Fruit fly (Drosophila melanogaster) whole organism, prepupa: ENCODE measurements around the gene CG7065.

Experiments
- CG10631 ChIP-seq: fragments of 200-800 bp; sonication (Bioruptor generic); optimal IDR thresholded peaks from 2 replicates; lab custom pipeline; 2016; ENCODE audit warnings: missing biosample characterization, missing genetic modification characterization
- CG16779 ChIP-seq: fragments of 200-800 bp; sonication (Bioruptor generic); optimal IDR thresholded peaks from 3 replicates; lab custom pipeline; 2017; ENCODE audit warnings: missing biosample characterization, mild to moderate bottlenecking, missing genetic modification characterization
- CG3919 ChIP-seq: fragments of 200-800 bp; sonication (Bioruptor generic); optimal IDR thresholded peaks from 3 replicates; lab custom pipeline; 2016; ENCODE audit warnings: missing biosample characterization, missing genetic modification characterization
- CG6808 ChIP-seq: fragments of 200-800 bp; sonication (Bioruptor generic); optimal IDR thresholded peaks from 3 replicates; lab custom pipeline; 2017; ENCODE audit warnings: missing biosample characterization, missing genetic modification characterization, mild to moderate bottlenecking, moderate library complexity, missing genetic modification reagents
- Eip75B ChIP-seq: fragments of 200-800 bp; sonication (Bioruptor generic); optimal IDR thresholded peaks from 3 replicates; lab custom pipeline; 2016; ENCODE audit warnings: missing biosample characterization, missing genetic modification characterization
- Gug ChIP-seq: fragments of 200-800 bp; sonication (Bioruptor generic); IDR thresholded peaks from 2 replicates; pipeline ENCODE4 v1.3.6; 2022; ENCODE audit warnings: missing biosample characterization, missing genetic modification characterization
- Hr4 ChIP-seq: fragments of 200-800 bp; sonication (Bioruptor generic); optimal IDR thresholded peaks from 3 replicates; lab custom pipeline; 2016; ENCODE audit warnings: missing biosample characterization, missing genetic modification characterization
- dac ChIP-seq: fragments of 200-800 bp; sonication (Bioruptor generic); optimal IDR thresholded peaks from 2 replicates; lab custom pipeline; 2017; ENCODE audit warnings: missing biosample characterization, mild to moderate bottlenecking, missing genetic modification characterization
- fd59A ChIP-seq: fragments of 200-800 bp; sonication (Bioruptor generic); optimal IDR thresholded peaks from 2 replicates; lab custom pipeline; 2017; ENCODE audit warnings: missing biosample characterization, mild to moderate bottlenecking, missing genetic modification characterization, missing genetic modification reagents
- pdm3 ChIP-seq: fragments of 200-800 bp; sonication (Bioruptor generic); optimal IDR thresholded peaks from 3 replicates; lab custom pipeline; 2016; ENCODE audit warnings: missing biosample characterization, missing genetic modification characterization
- vri ChIP-seq: fragments of 200-800 bp; sonication (Bioruptor generic); optimal IDR thresholded peaks from 3 replicates; lab custom pipeline; 2016; ENCODE audit warnings: missing biosample characterization, mild to moderate bottlenecking, missing genetic modification characterization

DNA sequence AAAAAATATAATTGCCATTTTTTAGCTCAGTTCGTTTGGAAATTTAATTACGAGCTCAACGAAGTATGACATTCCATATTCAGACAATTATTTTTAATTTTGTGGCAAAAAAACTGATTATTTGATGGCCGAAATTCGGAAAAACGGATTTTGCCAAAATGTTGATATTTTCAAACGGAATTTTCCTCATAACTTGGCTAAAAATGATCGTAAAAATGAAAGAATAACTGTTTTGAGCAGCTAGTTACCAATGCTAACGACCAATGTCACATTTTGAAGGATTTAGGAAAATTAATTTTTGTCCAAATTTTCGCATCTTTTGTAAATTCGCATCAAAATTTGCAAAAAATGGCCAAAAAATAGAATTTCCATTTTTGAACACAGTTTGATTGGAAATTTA, 49.2 kb upstream of the CG7065 start:
- TF ChIP-seq vri (GFP tag; lab: Kevin White, UChicago) (no peak), Eip75B (GFP tag; lab: Kevin White, UChicago) (no peak), Gug (no peak), pdm3 (GFP tag; lab: Kevin White, UChicago) (no peak), CG10631 (GFP tag; lab: Kevin White, UChicago) (no peak), CG3919 (GFP tag; lab: Kevin White, UChicago) (no peak), dac (GFP tag; lab: Kevin White, UChicago) (no peak), CG6808 (GFP tag; lab: Kevin White, UChicago) (no peak), fd59A (GFP tag; lab: Kevin White, UChicago) (no peak), CG16779 (tag; lab: Kevin White, UChicago) (no peak), Hr4 (GFP tag; lab: Kevin White, UChicago) (no peak)
